Fruit fly (Drosophila melanogaster) whole organism, embryonic: ENCODE data around the gene saturn.

Source experiments
- Asciz ChIP-seq: fragments of 200-800 bp; sonication (Bioruptor generic); optimal IDR thresholded peaks from 2 replicates; lab custom pipeline; 2017; ENCODE audit warnings: missing biosample characterization, mild to moderate bottlenecking, missing genetic modification characterization, missing genetic modification reagents
- Atf6 ChIP-seq: fragments of 200-800 bp; sonication (Bioruptor generic); IDR thresholded peaks from 2 replicates; pipeline ENCODE4 v1.3.6; 2022; ENCODE audit warnings: missing biosample characterization, missing genetic modification characterization
- Awh ChIP-seq: fragments of 200-800 bp; sonication (Bioruptor generic); IDR thresholded peaks from 2 replicates; pipeline ENCODE4, ENCODE4 v1.3.6; 2022; ENCODE audit warnings: missing biosample characterization, missing genetic modification characterization
- CG10147 ChIP-seq: fragments of 200-800 bp; sonication (Bioruptor generic); optimal IDR thresholded peaks from 2 replicates; lab custom pipeline; 2019; ENCODE audit warnings: missing biosample characterization, mild to moderate bottlenecking, missing genetic modification characterization, moderate library complexity
- CG10979 ChIP-seq: fragments of 200-800 bp; sonication (Bioruptor generic); optimal IDR thresholded peaks from 2 replicates; lab custom pipeline; 2018; ENCODE audit warnings: missing biosample characterization, mild to moderate bottlenecking, missing genetic modification characterization, moderate library complexity
- CG11398 ChIP-seq: fragments of 200-800 bp; sonication (Bioruptor generic); optimal IDR thresholded peaks from 2 replicates; lab custom pipeline; 2016; ENCODE audit warnings: missing biosample characterization, missing genetic modification characterization
- CG13296 ChIP-seq: fragments of 200-800 bp; sonication (Bioruptor generic); optimal IDR thresholded peaks from 3 replicates; lab custom pipeline; 2018; ENCODE audit warnings: missing biosample characterization, mild to moderate bottlenecking, missing genetic modification characterization
- CG14710 ChIP-seq: fragments of 200-800 bp; sonication (Bioruptor generic); optimal IDR thresholded peaks from 3 replicates; lab custom pipeline; 2019; ENCODE audit warnings: missing biosample characterization, mild to moderate bottlenecking, missing genetic modification characterization, moderate library complexity
- CG15601 ChIP-seq: fragments of 200-800 bp; sonication (Bioruptor generic); optimal IDR thresholded peaks from 3 replicates; lab custom pipeline; 2019; ENCODE audit warnings: missing biosample characterization, mild to moderate bottlenecking, missing genetic modification characterization, moderate library complexity
- CG16813 ChIP-seq: fragments of 200-800 bp; sonication (Bioruptor generic); IDR thresholded peaks from 3 replicates; pipeline ENCODE4 v1.3.6; 2022; ENCODE audit warnings: missing biosample characterization, missing genetic modification characterization; ENCODE audit not compliant: partially characterized antibody
- CG1792 ChIP-seq: fragments of 200-800 bp; sonication (Bioruptor generic); optimal IDR thresholded peaks from 2 replicates; lab custom pipeline; 2016; ENCODE audit warnings: missing biosample characterization, missing genetic modification characterization
- CG18262 ChIP-seq: fragments of 200-800 bp; optimal IDR thresholded peaks from 3 replicates; lab custom pipeline; 2019; ENCODE audit warnings: missing biosample characterization, mild to moderate bottlenecking, missing genetic modification characterization, moderate library complexity
- CG18764 ChIP-seq: fragments of 200-800 bp; sonication (Bioruptor generic); optimal IDR thresholded peaks from 3 replicates; lab custom pipeline; 2016; ENCODE audit warnings: missing biosample characterization, missing genetic modification characterization
- CG2889 ChIP-seq: fragments of 200-800 bp; sonication (Bioruptor generic); IDR thresholded peaks from 3 replicates; pipeline ENCODE4 v1.3.6; 2022; ENCODE audit warnings: missing biosample characterization, missing genetic modification characterization
- CG30020 ChIP-seq: fragments of 200-800 bp; optimal IDR thresholded peaks from 2 replicates; lab custom pipeline; 2019; ENCODE audit warnings: missing biosample characterization, mild to moderate bottlenecking, missing genetic modification characterization, moderate library complexity
- CG34422 ChIP-seq: fragments of 200-800 bp; sonication (Bioruptor generic); IDR thresholded peaks from 3 replicates; pipeline ENCODE4 v1.3.6; 2022; ENCODE audit warnings: missing biosample characterization, missing genetic modification characterization
- CG6765 ChIP-seq: fragments of 200-800 bp; sonication (Bioruptor generic); optimal IDR thresholded peaks from 3 replicates; lab custom pipeline; 2017; ENCODE audit warnings: missing biosample characterization, mild to moderate bottlenecking, missing genetic modification characterization
- CG7556 ChIP-seq: fragments of 200-800 bp; sonication (Bioruptor generic); optimal IDR thresholded peaks from 2 replicates; lab custom pipeline; 2017; ENCODE audit warnings: missing biosample characterization, mild to moderate bottlenecking, missing genetic modification characterization
- CG7786 ChIP-seq: fragments of 200-800 bp; sonication (Bioruptor generic); optimal IDR thresholded peaks from 2 replicates; lab custom pipeline; 2016; ENCODE audit warnings: missing biosample characterization, missing genetic modification characterization
- CG7963 ChIP-seq: fragments of 200-800 bp; sonication (Bioruptor generic); IDR thresholded peaks from 3 replicates; pipeline ENCODE4 v1.3.6; 2022; ENCODE audit warnings: missing biosample characterization, missing genetic modification characterization; ENCODE audit not compliant: partially characterized antibody
- CG8281 ChIP-seq: fragments of 200-800 bp; sonication (Bioruptor generic); optimal IDR thresholded peaks from 2 replicates; lab custom pipeline; 2018; ENCODE audit warnings: missing biosample characterization, mild to moderate bottlenecking, missing genetic modification characterization, moderate library complexity
- CG9727 ChIP-seq: fragments of 200-800 bp; sonication (Bioruptor generic); optimal IDR thresholded peaks from 3 replicates; lab custom pipeline; 2017; ENCODE audit warnings: missing biosample characterization, mild to moderate bottlenecking, missing genetic modification characterization
- CTCF ChIP-seq: fragments of 200-800 bp; sonication (Bioruptor generic); optimal IDR thresholded peaks from 2 replicates; lab custom pipeline; 2017; ENCODE audit warnings: missing biosample characterization, mild to moderate bottlenecking, missing genetic modification characterization, moderate library complexity
- Dad ChIP-seq: fragments of 200-800 bp; sonication (Bioruptor generic); optimal IDR thresholded peaks from 3 replicates; lab custom pipeline; 2016; ENCODE audit warnings: missing biosample characterization, missing genetic modification characterization
- Dbx ChIP-seq: fragments of 200-800 bp; sonication (Bioruptor generic); IDR thresholded peaks from 3 replicates; pipeline ENCODE4 v1.3.6; 2022; ENCODE audit warnings: missing biosample characterization, missing genetic modification characterization
- Fer1 ChIP-seq: fragments of 200-800 bp; sonication (Bioruptor generic); optimal IDR thresholded peaks from 2 replicates; lab custom pipeline; 2017; ENCODE audit warnings: missing biosample characterization, mild to moderate bottlenecking, missing genetic modification characterization
- Fer3 ChIP-seq: fragments of 200-800 bp; sonication (Bioruptor generic); optimal IDR thresholded peaks from 2 replicates; lab custom pipeline; 2018; ENCODE audit warnings: missing biosample characterization, mild to moderate bottlenecking, missing genetic modification characterization, moderate library complexity
- Hr39 ChIP-seq: fragments of >200 bp; optimal IDR thresholded peaks from 2 replicates; lab custom pipeline; 2017
- Hsf ChIP-seq: fragments of 200-800 bp; sonication (Bioruptor generic); optimal IDR thresholded peaks from 3 replicates; lab custom pipeline; 2016; ENCODE audit warnings: missing biosample characterization, missing genetic modification characterization
- Lhr ChIP-seq: fragments of 200-800 bp; sonication (Bioruptor generic); optimal IDR thresholded peaks from 3 replicates; lab custom pipeline; 2017; ENCODE audit warnings: mild to moderate bottlenecking, missing biosample characterization, missing genetic modification reagents, missing genetic modification characterization
- Meics ChIP-seq: fragments of 200-800 bp; sonication (Bioruptor generic); optimal IDR thresholded peaks from 2 replicates; lab custom pipeline; 2017; ENCODE audit warnings: missing biosample characterization, mild to moderate bottlenecking, missing genetic modification characterization
- Neu2 ChIP-seq: fragments of 200-800 bp; sonication (Bioruptor generic); optimal IDR thresholded peaks from 3 replicates; lab custom pipeline; 2016; ENCODE audit warnings: missing biosample characterization, missing genetic modification characterization, borderline replicate concordance
- Oaz ChIP-seq: fragments of 200-800 bp; sonication (Bioruptor generic); IDR thresholded peaks from 2 replicates; pipeline ENCODE4 v1.3.6; 2022; ENCODE audit warnings: missing biosample characterization, missing genetic modification characterization
- Opbp ChIP-seq: fragments of 200-800 bp; sonication (Bioruptor generic); IDR thresholded peaks from 3 replicates; pipeline ENCODE4 v1.3.6; 2022; ENCODE audit warnings: missing biosample characterization, missing genetic modification characterization; ENCODE audit not compliant: partially characterized antibody
- Ssrp ChIP-seq: fragments of 200-800 bp; sonication (Bioruptor generic); optimal IDR thresholded peaks from 2 replicates; lab custom pipeline; 2018; ENCODE audit warnings: missing biosample characterization, mild to moderate bottlenecking, missing genetic modification characterization, moderate library complexity
- ab ChIP-seq: fragments of 200-800 bp; sonication (Bioruptor generic); optimal IDR thresholded peaks from 2 replicates; lab custom pipeline; 2016; ENCODE audit warnings: missing biosample characterization, missing genetic modification characterization
- bab2 ChIP-seq: fragments of 200-800 bp; sonication (Bioruptor generic); optimal IDR thresholded peaks from 2 replicates; lab custom pipeline; 2016; ENCODE audit warnings: missing biosample characterization, missing genetic modification characterization
- ci ChIP-seq: fragments of 200-800 bp; sonication (Bioruptor generic); IDR thresholded peaks from 3 replicates; pipeline ENCODE4 v1.3.6; 2022; ENCODE audit warnings: missing biosample characterization, missing genetic modification characterization
- crol ChIP-seq: fragments of 200-800 bp; sonication (Bioruptor generic); IDR thresholded peaks from 2 replicates; pipeline ENCODE4 v1.3.6; 2022; ENCODE audit warnings: missing biosample characterization, missing genetic modification characterization
- dati ChIP-seq: fragments of 200-800 bp; sonication (Bioruptor generic); IDR thresholded peaks from 2 replicates; pipeline ENCODE4 v1.3.6; 2022; ENCODE audit warnings: missing biosample characterization, missing genetic modification characterization
- ems ChIP-seq: fragments of 200-800 bp; sonication (Bioruptor generic); optimal IDR thresholded peaks from 3 replicates; lab custom pipeline; 2016; ENCODE audit warnings: missing biosample characterization, missing genetic modification characterization
- ftz-f1 ChIP-seq: fragments of 200-800 bp; sonication (Bioruptor generic); optimal IDR thresholded peaks from 2 replicates; lab custom pipeline; 2016; ENCODE audit warnings: missing biosample characterization, missing genetic modification characterization
- gem ChIP-seq: fragments of 200-800 bp; sonication (Bioruptor generic); optimal IDR thresholded peaks from 2 replicates; lab custom pipeline; 2019; ENCODE audit warnings: missing biosample characterization, mild to moderate bottlenecking, missing genetic modification characterization, moderate library complexity
- gt ChIP-seq: fragments of 200-800 bp; sonication (Bioruptor generic); IDR thresholded peaks from 2 replicates; pipeline ENCODE4 v1.3.6; 2022; ENCODE audit warnings: missing biosample characterization, missing genetic modification characterization
- oc ChIP-seq: fragments of 200-800 bp; sonication (Bioruptor generic); optimal IDR thresholded peaks from 2 replicates; lab custom pipeline; 2018; ENCODE audit warnings: missing biosample characterization, mild to moderate bottlenecking, missing genetic modification characterization, moderate library complexity
- odd ChIP-seq: fragments of 200-800 bp; sonication (Bioruptor generic); optimal IDR thresholded peaks from 2 replicates; lab custom pipeline; 2017; ENCODE audit warnings: missing biosample characterization, mild to moderate bottlenecking, missing genetic modification characterization
- org-1 ChIP-seq: fragments of 200-800 bp; sonication (Bioruptor generic); optimal IDR thresholded peaks from 2 replicates; lab custom pipeline; 2017; ENCODE audit warnings: missing biosample characterization, missing genetic modification characterization
- pb ChIP-seq: fragments of 200-800 bp; sonication (Bioruptor generic); optimal IDR thresholded peaks from 3 replicates; lab custom pipeline; 2016; ENCODE audit warnings: missing biosample characterization, missing genetic modification characterization
- rib ChIP-seq: fragments of 200-800 bp; sonication (Bioruptor generic); IDR thresholded peaks from 2 replicates; pipeline ENCODE4 v1.3.6; 2022; ENCODE audit warnings: missing biosample characterization, missing genetic modification characterization
- sima ChIP-seq: fragments of 200-800 bp; sonication (Bioruptor generic); optimal IDR thresholded peaks from 2 replicates; lab custom pipeline; 2016; ENCODE audit warnings: missing biosample characterization, missing genetic modification characterization
- stc ChIP-seq: fragments of 200-800 bp; sonication (Bioruptor generic); IDR thresholded peaks from 2 replicates; pipeline ENCODE4 v1.3.6; 2022; ENCODE audit warnings: missing biosample characterization, missing genetic modification characterization
- tap ChIP-seq: fragments of 200-800 bp; optimal IDR thresholded peaks from 3 replicates; lab custom pipeline; 2019; ENCODE audit warnings: missing biosample characterization, mild to moderate bottlenecking, missing genetic modification characterization, moderate library complexity
- zf30C ChIP-seq: fragments of 200-800 bp; sonication (Bioruptor generic); optimal IDR thresholded peaks from 3 replicates; lab custom pipeline; 2018; ENCODE audit warnings: missing biosample characterization, mild to moderate bottlenecking, missing genetic modification characterization

saturn gene

DNA sequence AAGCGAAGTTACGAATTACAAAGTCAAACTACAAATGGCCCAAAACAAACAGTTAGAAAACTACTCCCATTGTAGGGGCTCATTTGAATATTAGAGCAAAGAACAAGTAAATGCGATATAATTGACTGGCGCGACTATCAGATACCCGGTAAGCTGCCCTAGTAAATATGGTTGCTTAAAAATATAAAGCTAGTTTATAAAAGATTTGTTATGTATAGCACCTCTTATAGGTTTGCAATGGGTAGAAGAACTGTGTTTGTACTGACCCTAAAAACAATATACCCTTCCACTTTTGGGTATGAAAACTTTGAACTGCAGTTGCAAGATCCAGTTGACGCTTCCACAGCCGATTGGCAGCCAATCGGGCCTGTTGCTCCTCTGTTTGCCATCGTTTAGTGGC, 36.9 kb upstream of the saturn start (continued):
- TF ChIP-seq CG13296 (GFP tag; lab: Kevin White, UChicago) (no peak), ab (GFP tag; lab: Kevin White, UChicago) (no peak), CTCF (GFP tag; lab: Kevin White, UChicago) (no peak), Fer1 (no peak), CG2889 (no peak), CG6765 (no peak), sima (GFP tag; lab: Kevin White, UChicago) (no peak), oc (no peak), CG30020 (tag; lab: Kevin White, UChicago) (no peak), CG10979 (peak; percentile 66), Neu2 (GFP tag; lab: Kevin White, UChicago) (no peak), CG7556 (GFP tag; lab: Kevin White, UChicago) (no peak), Ssrp (peak; percentile 45), ci (GFP tag; lab: Robert Waterston, UW) (peak; percentile 77; the same call in 2 of the 3 replicates), stc (GFP tag; lab: Robert Waterston, UW) (no peak), Opbp (GFP tag; lab: Robert Waterston, UW) (no peak), Hr39 (no peak), bab2 (GFP tag; lab: Kevin White, UChicago) (no peak), CG18262 (tag; lab: Kevin White, UChicago) (peak; percentile 44), CG18764 (GFP tag; lab: Kevin White, UChicago) (peak; percentile 4), crol (GFP tag; lab: Robert Waterston, UW) (no peak), Meics (GFP tag; lab: Kevin White, UChicago) (no peak), tap (no peak), Dbx (GFP tag; lab: Robert Waterston, UW) (no peak), CG8281 (no peak), pb (GFP tag; lab: Kevin White, UChicago) (no peak), CG14710 (tag; lab: Kevin White, UChicago) (peak; percentile 48), org-1 (GFP tag; lab: Kevin White, UChicago) (no peak), CG7786 (GFP tag; lab: Kevin White, UChicago) (no peak), Hsf (GFP tag; lab: Kevin White, UChicago) (peak; percentile 7), Fer3 (no peak), rib (GFP tag; lab: Robert Waterston, UW) (no peak), Oaz (GFP tag; lab: Robert Waterston, UW) (no peak), Awh (GFP tag; lab: Robert Waterston, UW) (0 out of 2 replicates have a peak, but pooled peaks have one; percentile 46), CG11398 (GFP tag; lab: Kevin White, UChicago) (no peak), CG16813 (0 out of 3 replicates have a peak, but pooled peaks have one; percentile 21), CG10147 (GFP tag; lab: Kevin White, UChicago) (no peak), dati (no peak), Atf6 (GFP tag; lab: Robert Waterston, UW) (no peak), Dad (no peak), zf30C (GFP tag; lab: Kevin White, UChicago) (no peak), CG15601 (tag; lab: Kevin White, UChicago) (peak; percentile 37), gt (GFP tag; lab: Robert Waterston, UW) (no peak), CG7963 (GFP tag; lab: Robert Waterston, UW) (no peak), ftz-f1 (GFP tag; lab: Kevin White, UChicago) (no peak), CG34422 (0 out of 3 replicates have a peak, but pooled peaks have one; percentile 12), gem (peak; percentile 57), CG9727 (GFP tag; lab: Kevin White, UChicago) (peak; percentile 15), odd (GFP tag; lab: Kevin White, UChicago) (no peak), CG1792 (no peak), Asciz (GFP tag; lab: Kevin White, UChicago) (no peak), Lhr (GFP tag; lab: Kevin White, UChicago) (no peak), ems (peak; percentile 12)
